Worm (Caenorhabditis elegans) whole organism, young adult: ENCODE measurements around the gene mre-11.

ENCODE experiments used
- B0019.2 ChIP-seq: fragments of 200-800 bp; sonication (Bioruptor generic); conservative IDR thresholded peaks from 2 replicates; pipeline ENCODE4 v1.3.6; 2022; ENCODE audit warnings: missing genetic modification reagents, missing genetic modification characterization, missing compliant biosample characterization
- B0035.1 ChIP-seq: sonication (generic microtip); optimal IDR thresholded peaks from 2 replicates; lab custom pipeline; 2016; ENCODE audit warnings: missing genetic modification characterization, mild to moderate bottlenecking, missing compliant biosample characterization, missing genotype, missing genetic modification reagents
- F39B2.1 ChIP-seq: fragments of 200-800 bp; sonication (Bioruptor generic); IDR thresholded peaks from 2 replicates; pipeline ENCODE4 v1.3.6; 2022; ENCODE audit warnings: missing genetic modification reagents, missing genetic modification characterization, missing compliant biosample characterization
- T07F8.4 ChIP-seq: sonication (generic microtip); optimal IDR thresholded peaks from 2 replicates; lab custom pipeline; 2016; ENCODE audit warnings: mild to moderate bottlenecking, missing genetic modification characterization, moderate library complexity, missing compliant biosample characterization
- T26A5.8 ChIP-seq: sonication (generic microtip); optimal IDR thresholded peaks from 2 replicates; lab custom pipeline; 2016; ENCODE audit warnings: missing genetic modification characterization, missing compliant biosample characterization
- Y53G8AR.9 ChIP-seq: fragments of 200-800 bp; sonication (Bioruptor generic); conservative IDR thresholded peaks from 2 replicates; pipeline ENCODE4 v1.3.6; 2022; ENCODE audit warnings: missing genetic modification reagents, missing genetic modification characterization, missing compliant biosample characterization
- Y56A3A.18 ChIP-seq: fragments of 200-800 bp; sonication (Bioruptor generic); IDR thresholded peaks from 2 replicates; pipeline ENCODE4 v1.3.6; 2022; ENCODE audit warnings: missing genetic modification reagents, missing genetic modification characterization, missing compliant biosample characterization
- Y67H2A.10 ChIP-seq: fragments of 200-800 bp; sonication (Bioruptor generic); conservative IDR thresholded peaks from 2 replicates; pipeline ENCODE4 v1.3.6; 2022; ENCODE audit warnings: missing genetic modification reagents, missing genetic modification characterization, missing compliant biosample characterization
- Y79H2A.3 ChIP-seq: fragments of 200-800 bp; sonication (Bioruptor generic); conservative IDR thresholded peaks from 2 replicates; pipeline ENCODE4 v1.3.6; 2022; ENCODE audit warnings: missing genetic modification reagents, missing genetic modification characterization, missing compliant biosample characterization
- ZK185.1 ChIP-seq: sonication (generic microtip); optimal IDR thresholded peaks from 2 replicates; lab custom pipeline; 2016; ENCODE audit warnings: mild to moderate bottlenecking, missing genetic modification characterization, missing compliant biosample characterization; ENCODE audit not compliant: poor library complexity, severe bottlenecking
- akir-1 ChIP-seq: fragments of 200-800 bp; sonication (Bioruptor generic); optimal IDR thresholded peaks from 2 replicates; lab custom pipeline; 2018; ENCODE audit warnings: mild to moderate bottlenecking, missing genetic modification characterization, moderate library complexity, missing compliant biosample characterization
- ama-1 ChIP-seq, 3 experiments: fragments of 150-350 bp in 1 of 3; sonication (generic microtip) in 2 of 3; optimal IDR thresholded peaks; 2 replicates each; lab custom pipeline; 2014 to 2018; ENCODE audit warnings: missing biosample characterization in 2 of 3, missing genetic modification characterization in 2 of 3, missing genetic modification reagents in 2 of 3
- athp-1 ChIP-seq: sonication (generic microtip); optimal IDR thresholded peaks from 2 replicates; lab custom pipeline; 2017; ENCODE audit warnings: mild to moderate bottlenecking, missing genetic modification characterization, missing compliant biosample characterization
- attf-3 ChIP-seq: fragments of 200-800 bp; sonication (Bioruptor generic); conservative IDR thresholded peaks from 2 replicates; pipeline ENCODE4 v1.3.6; 2022; ENCODE audit warnings: missing genetic modification reagents, missing genetic modification characterization, missing compliant biosample characterization
- ceh-27 ChIP-seq: fragments of 200-800 bp; sonication (Bioruptor generic); optimal IDR thresholded peaks from 2 replicates; lab custom pipeline; 2018; ENCODE audit warnings: mild to moderate bottlenecking, missing genetic modification characterization, moderate library complexity, missing compliant biosample characterization
- ceh-40 ChIP-seq: fragments of 200-800 bp; sonication (Bioruptor generic); IDR thresholded peaks from 2 replicates; pipeline ENCODE4 v1.3.6; 2022; ENCODE audit warnings: missing genetic modification characterization, missing compliant biosample characterization
- ceh-58 ChIP-seq: fragments of 200-800 bp; sonication (Bioruptor generic); IDR thresholded peaks from 2 replicates; pipeline ENCODE4 v1.3.6; 2022; ENCODE audit warnings: missing genetic modification characterization, missing compliant biosample characterization
- ceh-91 ChIP-seq: fragments of 200-800 bp; sonication (Bioruptor generic); IDR thresholded peaks from 2 replicates; pipeline ENCODE4 v1.3.6; 2022; ENCODE audit warnings: missing genetic modification reagents, missing genetic modification characterization, missing compliant biosample characterization
- dox-1 ChIP-seq: fragments of 200-800 bp; sonication (Bioruptor generic); IDR thresholded peaks from 2 replicates; pipeline ENCODE4 v1.3.6; 2022; ENCODE audit warnings: missing genetic modification reagents, missing genetic modification characterization, missing compliant biosample characterization
- dpl-1 ChIP-seq: fragments of 150-350 bp; optimal IDR thresholded peaks from 2 replicates; lab custom pipeline; 2014; ENCODE audit warnings: missing biosample characterization, missing genetic modification reagents, missing genetic modification characterization
- efl-1 ChIP-seq: fragments of 150-350 bp; optimal IDR thresholded peaks from 2 replicates; lab custom pipeline; 2014; ENCODE audit warnings: missing biosample characterization, missing genetic modification reagents, missing genetic modification characterization
- egl-18 ChIP-seq: fragments of 200-800 bp; sonication (Bioruptor generic); IDR thresholded peaks from 2 replicates; pipeline ENCODE4 v1.3.6; 2022; ENCODE audit warnings: missing genetic modification reagents, missing genetic modification characterization, missing compliant biosample characterization
- egl-44 ChIP-seq: fragments of 200-800 bp; sonication (Bioruptor generic); IDR thresholded peaks from 2 replicates; pipeline ENCODE4 v1.3.6; 2022; ENCODE audit warnings: missing genetic modification reagents, missing genetic modification characterization, missing compliant biosample characterization
- fkh-3 ChIP-seq: sonication (generic microtip); optimal IDR thresholded peaks from 2 replicates; lab custom pipeline; 2016; ENCODE audit warnings: mild to moderate bottlenecking, missing genetic modification characterization, missing compliant biosample characterization
- him-1 ChIP-seq: sonication (generic microtip); optimal IDR thresholded peaks from 2 replicates; lab custom pipeline; 2016; ENCODE audit warnings: missing genotype, missing genetic modification reagents, missing genetic modification characterization, missing compliant biosample characterization
- hmg-1.2 ChIP-seq: fragments of 200-800 bp; sonication (Bioruptor generic); IDR thresholded peaks from 2 replicates; pipeline ENCODE4 v1.3.6; 2022; ENCODE audit warnings: missing genetic modification reagents, missing genetic modification characterization, missing compliant biosample characterization
- hsf-1 ChIP-seq: fragments of 200-800 bp; sonication (Bioruptor generic); IDR thresholded peaks from 2 replicates; pipeline ENCODE4 v1.3.6; 2022; ENCODE audit warnings: missing genetic modification reagents, missing genetic modification characterization, missing compliant biosample characterization
- lin-40 ChIP-seq: sonication (generic microtip); optimal IDR thresholded peaks from 2 replicates; lab custom pipeline; 2016; ENCODE audit warnings: missing genetic modification characterization, mild to moderate bottlenecking, missing compliant biosample characterization, missing genotype, missing genetic modification reagents
- lsl-1 ChIP-seq: fragments of 200-800 bp; sonication (Bioruptor generic); optimal IDR thresholded peaks from 2 replicates; lab custom pipeline; 2018; ENCODE audit warnings: mild to moderate bottlenecking, missing genetic modification characterization, moderate library complexity, missing compliant biosample characterization
- lsy-27 ChIP-seq: sonication (generic microtip); optimal IDR thresholded peaks from 2 replicates; lab custom pipeline; 2017; ENCODE audit warnings: missing genetic modification characterization, mild to moderate bottlenecking, missing compliant biosample characterization, antibody characterized with exemption, missing genotype, borderline replicate concordance; ENCODE audit not compliant: insufficient read depth
- madf-6 ChIP-seq: fragments of 200-800 bp; sonication (Bioruptor generic); IDR thresholded peaks from 2 replicates; pipeline ENCODE4 v1.3.6; 2022; ENCODE audit warnings: missing genetic modification reagents, missing genetic modification characterization, missing compliant biosample characterization
- madf-8 ChIP-seq: fragments of 200-800 bp; sonication (Bioruptor generic); conservative IDR thresholded peaks from 2 replicates; pipeline ENCODE4 v1.3.6; 2022; ENCODE audit warnings: missing genetic modification reagents, missing genetic modification characterization, missing compliant biosample characterization
- nfya-2 ChIP-seq: fragments of 200-800 bp; sonication (Bioruptor generic); IDR thresholded peaks from 2 replicates; pipeline ENCODE4 v1.3.6; 2022; ENCODE audit warnings: missing genetic modification reagents, missing genetic modification characterization, missing compliant biosample characterization
- pbrm-1 ChIP-seq: fragments of 200-800 bp; sonication (Bioruptor generic); IDR thresholded peaks from 2 replicates; pipeline ENCODE4 v1.3.6; 2022; ENCODE audit warnings: missing genetic modification reagents, missing genetic modification characterization, missing compliant biosample characterization
- pha-4 ChIP-seq: fragments of 150-350 bp; sonication (generic microtip); optimal IDR thresholded peaks from 2 replicates; lab custom pipeline; 2014; ENCODE audit warnings: missing biosample characterization, missing genetic modification reagents, missing genetic modification characterization
- rec-8 ChIP-seq, 2 experiments: sonication (generic microtip); optimal IDR thresholded peaks; 2 replicates each; lab custom pipeline; 2016; ENCODE audit warnings: mild to moderate bottlenecking in 2 of 2, missing genetic modification characterization in 2 of 2, missing genetic modification reagents in 2 of 2, missing genotype in 2 of 2, missing biosample characterization in 1 of 2, missing compliant biosample characterization in 1 of 2, moderate library complexity in 1 of 2
- sdz-38 ChIP-seq: sonication (generic microtip); optimal IDR thresholded peaks from 2 replicates; lab custom pipeline; 2016; ENCODE audit warnings: missing genotype, missing genetic modification characterization, missing compliant biosample characterization
- sea-2 ChIP-seq: fragments of 200-800 bp; sonication (Bioruptor generic); IDR thresholded peaks from 2 replicates; pipeline ENCODE4 v1.3.6; 2022; ENCODE audit warnings: missing genetic modification characterization, missing compliant biosample characterization
- somi-1 ChIP-seq: fragments of 200-800 bp; sonication (Bioruptor generic); optimal IDR thresholded peaks from 2 replicates; lab custom pipeline; 2018; ENCODE audit warnings: mild to moderate bottlenecking, missing genetic modification characterization, missing compliant biosample characterization
- tbx-9 ChIP-seq: sonication (generic microtip); optimal IDR thresholded peaks from 2 replicates; lab custom pipeline; 2016; ENCODE audit warnings: borderline replicate concordance, missing genetic modification characterization, inconsistent platforms, missing compliant biosample characterization
- unc-130 ChIP-seq: sonication (generic microtip); optimal IDR thresholded peaks from 2 replicates; lab custom pipeline; 2016; ENCODE audit warnings: missing genetic modification reagents, missing genetic modification characterization, missing compliant biosample characterization
- xnd-1 ChIP-seq: sonication (generic microtip); optimal IDR thresholded peaks from 2 replicates; lab custom pipeline; 2016; ENCODE audit warnings: missing genotype, missing genetic modification reagents, missing genetic modification characterization, missing compliant biosample characterization
- zim-3 ChIP-seq: sonication (generic microtip); optimal IDR thresholded peaks from 2 replicates; lab custom pipeline; 2017; ENCODE audit warnings: mild to moderate bottlenecking, missing genetic modification characterization, moderate library complexity, missing compliant biosample characterization
- ztf-3 ChIP-seq: fragments of 200-800 bp; sonication (Bioruptor generic); optimal IDR thresholded peaks from 2 replicates; lab custom pipeline; 2018; ENCODE audit warnings: mild to moderate bottlenecking, missing genetic modification characterization, missing compliant biosample characterization
- ztf-6 ChIP-seq: fragments of 200-800 bp; sonication (Bioruptor generic); IDR thresholded peaks from 2 replicates; pipeline ENCODE4 v1.3.6; 2022; ENCODE audit warnings: missing genetic modification reagents, missing genetic modification characterization, missing compliant biosample characterization

Gene mre-11

DNA sequence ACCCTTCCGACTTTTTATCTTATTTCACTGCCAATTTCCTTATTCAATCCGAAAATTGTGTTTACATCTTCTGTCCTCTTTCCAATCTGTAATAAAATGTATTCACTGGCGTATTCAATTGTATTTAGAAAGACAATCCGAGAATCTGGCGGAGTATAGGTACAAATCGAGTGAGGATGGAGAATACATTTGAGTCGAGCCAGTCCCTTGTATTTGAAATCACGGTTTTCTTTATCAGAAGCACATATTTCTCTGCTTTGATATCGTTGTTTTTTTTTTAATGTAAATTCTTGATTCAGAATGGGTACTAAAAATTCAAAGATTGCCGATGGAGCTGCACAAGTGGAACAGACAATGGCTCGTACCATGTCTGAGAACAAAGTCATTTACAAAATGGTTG lies 27.4 kb upstream of the mre-11 start, which contains the start of gene ocr-1:
Gene ocr-1, plus strand, starts transcription at position 301 of the 400 bp plus-strand sequence.
- no peak for TF ChIP-seq dpl-1 (GFP tag; lab: Kevin White, UChicago)
- TF ChIP-seq T26A5.8 (tag; lab: Kevin White, UChicago), result no peak
- TF ChIP-seq egl-44 (GFP tag; lab: Robert Waterston, UW), result no peak
- TF ChIP-seq xnd-1 (tag; lab: Kevin White, UChicago), result no peak
- no peak for TF ChIP-seq hmg-1.2 (GFP tag; lab: Robert Waterston, UW)
- no peak for TF ChIP-seq pha-4
- TF ChIP-seq nfya-2 (GFP tag; lab: Robert Waterston, UW), result no peak
- no peak for TF ChIP-seq dox-1 (GFP tag; lab: Robert Waterston, UW)
- no peak for TF ChIP-seq ceh-27
- no peak for TF ChIP-seq somi-1 (GFP tag; lab: Kevin White, UChicago)
- TF ChIP-seq ama-1 (optimal IDR thresholded peaks at IDR 0.05; lab: Kevin White, UChicago), result no peak
- TF ChIP-seq ama-1 (GFP tag; optimal IDR thresholded peaks at IDR 0.05; lab: Kevin White, UChicago), result no peak
- TF ChIP-seq sea-2, result no peak
- no peak for TF ChIP-seq fkh-3 (tag; lab: Kevin White, UChicago)
- TF ChIP-seq attf-3, result no peak
- no peak for TF ChIP-seq B0035.1
- no peak for TF ChIP-seq Y67H2A.10

DNA sequence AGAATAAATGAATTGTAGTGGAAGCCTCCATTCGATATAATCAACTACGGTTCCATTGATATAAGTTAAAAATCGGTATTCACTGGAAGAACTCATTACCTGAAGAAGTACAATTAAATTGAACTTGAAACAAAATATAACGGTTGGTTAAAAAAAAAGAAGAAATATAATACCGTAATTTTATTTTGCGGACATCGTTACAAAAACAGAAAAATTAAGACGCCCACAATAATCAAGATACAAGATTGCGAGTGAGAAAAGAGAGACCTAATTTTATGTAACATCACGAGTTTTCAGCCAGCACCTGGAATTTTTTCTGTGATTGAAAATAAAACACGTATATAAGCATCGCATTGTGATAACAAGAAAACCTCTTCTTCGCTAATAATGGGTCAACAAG lies 26.0 kb upstream of the mre-11 start, which contains the start of gene sre-6:
Gene sre-6, minus strand, starts transcription at position 101 of the 400 bp plus-strand sequence.
- TF ChIP-seq lin-40 (tag; lab: Kevin White, UChicago), result no peak
- TF ChIP-seq him-1 (tag; lab: Kevin White, UChicago), result no peak
- no peak for TF ChIP-seq ceh-91 (GFP tag; lab: Robert Waterston, UW)
- TF ChIP-seq lsl-1 (GFP tag; lab: Kevin White, UChicago), result no peak
- no peak for TF ChIP-seq tbx-9 (tag; lab: Kevin White, UChicago)
- no peak for TF ChIP-seq T07F8.4 (tag; lab: Kevin White, UChicago)
- no peak for TF ChIP-seq athp-1 (tag; lab: Kevin White, UChicago)
- TF ChIP-seq B0019.2 (GFP tag; lab: Robert Waterston, UW), result no peak
- TF ChIP-seq Y53G8AR.9 (GFP tag; lab: Robert Waterston, UW), result no peak
- no peak for TF ChIP-seq unc-130 (GFP tag; lab: Kevin White, UChicago)
- TF ChIP-seq akir-1 (GFP tag; lab: Kevin White, UChicago), result no peak
- TF ChIP-seq zim-3 (tag; lab: Kevin White, UChicago), result no peak
- TF ChIP-seq Y79H2A.3 (GFP tag; lab: Robert Waterston, UW), result no peak
- TF ChIP-seq madf-8, result no peak
- TF ChIP-seq xnd-1 (tag; lab: Kevin White, UChicago), result no peak

DNA sequence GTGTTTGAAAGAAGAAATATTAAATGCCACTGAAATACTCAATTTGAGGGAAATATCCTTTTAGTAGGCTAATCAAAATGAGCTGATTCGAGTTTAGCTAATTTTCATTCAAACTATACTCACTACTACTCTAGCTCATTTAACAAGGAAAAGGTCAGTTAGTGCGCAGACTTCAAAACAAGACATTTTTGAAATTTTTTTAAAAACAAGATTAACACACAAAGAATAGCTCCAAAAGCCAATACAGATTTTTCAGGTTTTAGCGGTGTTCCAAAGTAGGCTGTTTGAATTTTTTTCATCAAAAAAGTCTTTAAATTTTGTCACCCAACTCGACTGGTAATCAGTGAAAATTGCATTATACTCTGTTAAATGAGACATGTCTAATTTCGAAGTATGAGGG lies 24.2 kb upstream of the mre-11 start:
- TF ChIP-seq madf-6 (GFP tag; lab: Robert Waterston, UW), result no peak
- TF ChIP-seq efl-1 (GFP tag; lab: Kevin White, UChicago), result no peak
- TF ChIP-seq ztf-6 (GFP tag; lab: Robert Waterston, UW), result no peak

DNA sequence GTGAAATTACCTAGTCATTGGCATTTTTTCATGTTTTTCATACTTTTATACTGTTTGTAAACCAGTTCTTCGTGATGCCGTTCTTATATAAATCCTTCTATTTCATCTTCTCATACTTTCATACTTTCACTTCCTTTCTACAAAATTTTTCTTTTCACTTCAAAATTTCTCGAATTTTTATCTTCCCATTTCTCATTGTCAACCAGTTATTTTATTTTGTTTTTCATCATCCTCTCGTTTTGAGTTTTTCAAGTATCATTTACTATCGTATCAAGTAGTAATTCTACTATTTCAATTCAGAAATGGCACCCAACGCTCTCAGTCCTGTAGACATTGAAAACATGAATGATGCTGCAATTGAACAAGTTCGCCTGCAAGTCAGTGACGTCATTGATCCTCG lies 22.0 kb upstream of the mre-11 start, which contains the start of gene F28H7.8:
Gene F28H7.8, plus strand, starts transcription at position 301 of the 400 bp plus-strand sequence.
- no peak for TF ChIP-seq Y56A3A.18 (GFP tag; lab: Robert Waterston, UW)
- TF ChIP-seq F39B2.1 (GFP tag; lab: Robert Waterston, UW), result no peak
- no peak for TF ChIP-seq ceh-40 (GFP tag; lab: Robert Waterston, UW)
- TF ChIP-seq egl-18, result no peak
- TF ChIP-seq B0019.2 (GFP tag; lab: Robert Waterston, UW), result no peak
- no peak for TF ChIP-seq pbrm-1 (GFP tag; lab: Robert Waterston, UW)
- no peak for TF ChIP-seq rec-8 (tag; optimal IDR thresholded peaks at IDR 0.05; lab: Kevin White, UChicago)
- TF ChIP-seq sdz-38 (tag; lab: Kevin White, UChicago), result no peak
- no peak for TF ChIP-seq ceh-58 (GFP tag; lab: Robert Waterston, UW)
- no peak for TF ChIP-seq hsf-1 (GFP tag; lab: Robert Waterston, UW)
- TF ChIP-seq ZK185.1 (tag; lab: Kevin White, UChicago), result no peak
- no peak for TF ChIP-seq T07F8.4 (tag; lab: Kevin White, UChicago)
- no peak for TF ChIP-seq ztf-3
- TF ChIP-seq ztf-6 (GFP tag; lab: Robert Waterston, UW), result no peak
- no peak for TF ChIP-seq lsy-27 (tag; lab: Kevin White, UChicago)
